Fruit fly (Drosophila melanogaster) whole organism, embryonic: ENCODE data around the gene CG18545.

Source experiments
- Abd-B ChIP-seq: fragments of 200-800 bp; sonication (Bioruptor generic); optimal IDR thresholded peaks from 2 replicates; lab custom pipeline; 2018; ENCODE audit warnings: missing biosample characterization, mild to moderate bottlenecking, missing genetic modification characterization, moderate library complexity
- Asciz ChIP-seq: fragments of 200-800 bp; sonication (Bioruptor generic); optimal IDR thresholded peaks from 2 replicates; lab custom pipeline; 2017; ENCODE audit warnings: missing biosample characterization, mild to moderate bottlenecking, missing genetic modification characterization, missing genetic modification reagents
- Awh ChIP-seq: fragments of 200-800 bp; sonication (Bioruptor generic); IDR thresholded peaks from 2 replicates; pipeline ENCODE4, ENCODE4 v1.3.6; 2022; ENCODE audit warnings: missing biosample characterization, missing genetic modification characterization
- Bgb ChIP-seq: fragments of 200-800 bp; sonication (Bioruptor generic); IDR thresholded peaks from 2 replicates; pipeline ENCODE4 v1.3.6; 2022; ENCODE audit warnings: missing biosample characterization, missing genetic modification characterization; ENCODE audit not compliant: partially characterized antibody
- C15 ChIP-seq: fragments of 200-800 bp; sonication (Bioruptor generic); IDR thresholded peaks from 3 replicates; pipeline ENCODE4 v1.3.6; 2022; ENCODE audit warnings: missing biosample characterization, missing genetic modification characterization
- CG10366 ChIP-seq: fragments of 200-800 bp; sonication (Bioruptor generic); IDR thresholded peaks from 2 replicates; pipeline ENCODE4 v1.3.6; 2022; ENCODE audit warnings: missing biosample characterization, missing genetic modification characterization
- CG11247 ChIP-seq: fragments of 200-800 bp; sonication (Bioruptor generic); IDR thresholded peaks from 2 replicates; pipeline ENCODE4 v1.3.6; 2022; ENCODE audit warnings: missing biosample characterization, missing genetic modification characterization
- CG12219 ChIP-seq: fragments of 200-800 bp; sonication (Bioruptor generic); optimal IDR thresholded peaks from 3 replicates; lab custom pipeline; 2018; ENCODE audit warnings: missing biosample characterization, mild to moderate bottlenecking, missing genetic modification characterization
- CG1647 ChIP-seq: fragments of 200-800 bp; sonication (Bioruptor generic); optimal IDR thresholded peaks from 3 replicates; lab custom pipeline; 2016; ENCODE audit warnings: missing biosample characterization, missing genetic modification characterization
- CG16815 ChIP-seq: fragments of 200-800 bp; sonication (Bioruptor generic); optimal IDR thresholded peaks from 3 replicates; lab custom pipeline; 2017; ENCODE audit warnings: missing biosample characterization, mild to moderate bottlenecking, missing genetic modification characterization
- CG17912 ChIP-seq: fragments of 200-800 bp; sonication (Bioruptor generic); optimal IDR thresholded peaks from 2 replicates; lab custom pipeline; 2018; ENCODE audit warnings: missing biosample characterization, mild to moderate bottlenecking, missing genetic modification characterization
- CG18476 ChIP-seq: fragments of 200-800 bp; sonication (Bioruptor generic); optimal IDR thresholded peaks from 2 replicates; lab custom pipeline; 2016; ENCODE audit warnings: missing biosample characterization, mild to moderate bottlenecking, missing genetic modification characterization
- CG18764 ChIP-seq: fragments of 200-800 bp; sonication (Bioruptor generic); optimal IDR thresholded peaks from 3 replicates; lab custom pipeline; 2016; ENCODE audit warnings: missing biosample characterization, missing genetic modification characterization
- CG2120 ChIP-seq: fragments of 200-800 bp; sonication (Bioruptor generic); optimal IDR thresholded peaks from 3 replicates; lab custom pipeline; 2016; ENCODE audit warnings: missing biosample characterization, missing genetic modification characterization
- CG3281 ChIP-seq: fragments of 200-800 bp; sonication (Bioruptor generic); optimal IDR thresholded peaks from 3 replicates; lab custom pipeline; 2017; ENCODE audit warnings: missing biosample characterization, mild to moderate bottlenecking, missing genetic modification characterization
- CG4360 ChIP-seq: fragments of 200-800 bp; sonication (Bioruptor generic); IDR thresholded peaks from 2 replicates; pipeline ENCODE4 v1.3.6; 2022; ENCODE audit warnings: missing biosample characterization, missing genetic modification characterization
- CG4707 ChIP-seq: fragments of 200-800 bp; sonication (Bioruptor generic); optimal IDR thresholded peaks from 2 replicates; lab custom pipeline; 2018; ENCODE audit warnings: missing biosample characterization, mild to moderate bottlenecking, missing genetic modification characterization, moderate library complexity
- CG7556 ChIP-seq: fragments of 200-800 bp; sonication (Bioruptor generic); optimal IDR thresholded peaks from 2 replicates; lab custom pipeline; 2017; ENCODE audit warnings: missing biosample characterization, mild to moderate bottlenecking, missing genetic modification characterization
- CG7987 ChIP-seq: fragments of 200-800 bp; sonication (Bioruptor generic); optimal IDR thresholded peaks from 2 replicates; lab custom pipeline; 2018; ENCODE audit warnings: missing biosample characterization, mild to moderate bottlenecking, missing genetic modification characterization, moderate library complexity
- CG9817 ChIP-seq: fragments of 200-800 bp; sonication (Bioruptor generic); optimal IDR thresholded peaks from 2 replicates; lab custom pipeline; 2018; ENCODE audit warnings: missing biosample characterization, mild to moderate bottlenecking, missing genetic modification characterization, moderate library complexity
- CG9932 ChIP-seq: fragments of 200-800 bp; sonication (Bioruptor generic); IDR thresholded peaks from 2 replicates; pipeline ENCODE4 v1.3.6; 2022; ENCODE audit warnings: missing biosample characterization, missing genetic modification characterization
- Dip3 ChIP-seq: fragments of 200-800 bp; sonication (Bioruptor generic); optimal IDR thresholded peaks from 3 replicates; lab custom pipeline; 2016; ENCODE audit warnings: missing biosample characterization, missing genetic modification characterization
- Doc3 ChIP-seq: fragments of 200-800 bp; sonication (Bioruptor generic); IDR thresholded peaks from 3 replicates; pipeline ENCODE4 v1.3.6; 2022; ENCODE audit warnings: missing biosample characterization, missing genetic modification characterization; ENCODE audit not compliant: partially characterized antibody
- Drgx ChIP-seq: fragments of 200-800 bp; sonication (Bioruptor generic); IDR thresholded peaks from 2 replicates; pipeline ENCODE4 v1.3.6; 2022; ENCODE audit warnings: missing biosample characterization, missing genetic modification characterization
- Hand ChIP-seq: fragments of 200-800 bp; sonication (Bioruptor generic); optimal IDR thresholded peaks from 2 replicates; lab custom pipeline; 2017; ENCODE audit warnings: mild to moderate bottlenecking, missing biosample characterization, missing genetic modification reagents, missing genetic modification characterization
- Hmr ChIP-seq: fragments of 200-800 bp; sonication (Bioruptor generic); optimal IDR thresholded peaks from 3 replicates; lab custom pipeline; 2017; ENCODE audit warnings: mild to moderate bottlenecking, missing biosample characterization, missing genetic modification reagents, missing genetic modification characterization
- Hr51 ChIP-seq, 2 experiments: fragments of 200-800 bp; sonication (Bioruptor generic); optimal IDR thresholded peaks; 2 replicates in 1 of 2; 3 replicates in 1 of 2; lab custom pipeline; 2016 to 2018; ENCODE audit warnings: missing biosample characterization in 2 of 2, missing genetic modification characterization in 2 of 2, mild to moderate bottlenecking in 1 of 2, moderate library complexity in 1 of 2
- MTF-1 ChIP-seq: fragments of 200-800 bp; sonication (Bioruptor generic); optimal IDR thresholded peaks from 2 replicates; lab custom pipeline; 2018; ENCODE audit warnings: missing biosample characterization, mild to moderate bottlenecking, missing genetic modification characterization, borderline replicate concordance
- Med ChIP-seq: fragments of 200-800 bp; sonication (Bioruptor generic); peaks from one replicate; lab custom pipeline; 2016; ENCODE audit warnings: missing biosample characterization, missing genetic modification characterization, mild to moderate bottlenecking, inconsistent platforms, moderate library complexity
- Mes4 ChIP-seq: fragments of 200-800 bp; sonication (Bioruptor generic); optimal IDR thresholded peaks from 2 replicates; lab custom pipeline; 2016; ENCODE audit warnings: missing biosample characterization, missing genetic modification characterization
- Myb ChIP-seq: fragments of 200-800 bp; sonication (Bioruptor generic); optimal IDR thresholded peaks from 2 replicates; lab custom pipeline; 2016; ENCODE audit warnings: missing biosample characterization, missing genetic modification characterization
- NK7.1 ChIP-seq: fragments of 200-800 bp; sonication (Bioruptor generic); optimal IDR thresholded peaks from 3 replicates; lab custom pipeline; 2016; ENCODE audit warnings: missing biosample characterization, missing genetic modification characterization
- Poxn ChIP-seq: fragments of 200-800 bp; sonication (Bioruptor generic); IDR thresholded peaks from 2 replicates; pipeline ENCODE4 v1.3.6; 2022; ENCODE audit warnings: missing biosample characterization, missing genetic modification characterization
- Tbp ChIP-seq: fragments of >200 bp; optimal IDR thresholded peaks from 2 replicates; lab custom pipeline; 2018; ENCODE audit warnings: missing biosample characterization, missing genetic modification characterization
- ac ChIP-seq: fragments of 200-800 bp; sonication (Bioruptor generic); optimal IDR thresholded peaks from 3 replicates; lab custom pipeline; 2017; ENCODE audit warnings: missing biosample characterization, mild to moderate bottlenecking, missing genetic modification characterization
- bowl ChIP-seq: fragments of 200-800 bp; sonication (Bioruptor generic); IDR thresholded peaks from 2 replicates; pipeline ENCODE4 v1.3.6; 2022; ENCODE audit warnings: missing biosample characterization, missing genetic modification characterization
- corto ChIP-seq: fragments of 200-800 bp; sonication (Bioruptor generic); optimal IDR thresholded peaks from 2 replicates; lab custom pipeline; 2016; ENCODE audit warnings: missing biosample characterization, mild to moderate bottlenecking, missing genetic modification characterization, moderate library complexity
- dimm ChIP-seq: fragments of 200-800 bp; sonication (Bioruptor generic); IDR thresholded peaks from 2 replicates; pipeline ENCODE4 v1.3.6; 2022; ENCODE audit warnings: missing biosample characterization, missing genetic modification characterization
- eve ChIP-seq, 2 experiments: fragments of >200 bp; optimal IDR thresholded peaks; 2 replicates each; lab custom pipeline; 2017; ENCODE audit warnings: missing biosample characterization in 2 of 2, missing genetic modification characterization in 2 of 2
- ftz-f1 ChIP-seq: fragments of 200-800 bp; sonication (Bioruptor generic); optimal IDR thresholded peaks from 2 replicates; lab custom pipeline; 2016; ENCODE audit warnings: missing biosample characterization, missing genetic modification characterization
- hkb ChIP-seq, 2 experiments: fragments of 200-800 bp in 1 of 2; fragments of >200 bp in 1 of 2; sonication (Bioruptor generic) in 1 of 2; IDR thresholded peaks in 1 of 2; optimal IDR thresholded peaks in 1 of 2; 2 replicates each; pipeline versions ENCODE4 v1.3.6 to Lab custom; 2017 to 2022; ENCODE audit warnings: missing biosample characterization in 1 of 2, missing genetic modification characterization in 1 of 2
- nom ChIP-seq: fragments of 200-800 bp; sonication (Bioruptor generic); optimal IDR thresholded peaks from 2 replicates; lab custom pipeline; 2017; ENCODE audit warnings: missing biosample characterization, missing genetic modification characterization, mild to moderate bottlenecking, moderate library complexity, missing genetic modification reagents
- otp ChIP-seq: fragments of 200-800 bp; sonication (Bioruptor generic); IDR thresholded peaks from 3 replicates; pipeline ENCODE4, ENCODE4 v1.3.6; 2022; ENCODE audit warnings: missing biosample characterization, missing genetic modification characterization
- pzg ChIP-seq: fragments of 200-800 bp; sonication (Bioruptor generic); optimal IDR thresholded peaks from 3 replicates; lab custom pipeline; 2018; ENCODE audit warnings: missing biosample characterization, mild to moderate bottlenecking, missing genetic modification characterization, moderate library complexity
- sens ChIP-seq: fragments of 200-800 bp; sonication (Bioruptor generic); peaks from one replicate; lab custom pipeline; 2016; ENCODE audit warnings: missing biosample characterization, missing genetic modification characterization
- slbo ChIP-seq: fragments of 200-800 bp; sonication (Bioruptor generic); IDR thresholded peaks from 2 replicates; pipeline ENCODE4 v1.3.6; 2022; ENCODE audit warnings: missing biosample characterization, missing genetic modification characterization
- tio ChIP-seq: fragments of 200-800 bp; sonication (Bioruptor generic); optimal IDR thresholded peaks from 2 replicates; lab custom pipeline; 2017; ENCODE audit warnings: missing biosample characterization, missing genetic modification characterization, inconsistent platforms
- tll ChIP-seq, 2 experiments: fragments of 200-800 bp in 1 of 2; fragments of >200 bp in 1 of 2; sonication (Bioruptor generic) in 1 of 2; optimal IDR thresholded peaks; 2 replicates each; lab custom pipeline; 2017 to 2019; ENCODE audit warnings: missing biosample characterization in 2 of 2, missing genetic modification characterization in 2 of 2, mild to moderate bottlenecking in 1 of 2, moderate library complexity in 1 of 2
- usp ChIP-seq: fragments of >200 bp; optimal IDR thresholded peaks from 2 replicates; lab custom pipeline; 2017; ENCODE audit warnings: missing biosample characterization, missing genetic modification characterization
- zen ChIP-seq: fragments of 200-800 bp; sonication (Bioruptor generic); optimal IDR thresholded peaks from 3 replicates; lab custom pipeline; 2018; ENCODE audit warnings: missing biosample characterization, mild to moderate bottlenecking, missing genetic modification characterization, moderate library complexity
- zf30C ChIP-seq: fragments of 200-800 bp; sonication (Bioruptor generic); optimal IDR thresholded peaks from 3 replicates; lab custom pipeline; 2018; ENCODE audit warnings: missing biosample characterization, mild to moderate bottlenecking, missing genetic modification characterization

The CG18545 gene

DNA sequence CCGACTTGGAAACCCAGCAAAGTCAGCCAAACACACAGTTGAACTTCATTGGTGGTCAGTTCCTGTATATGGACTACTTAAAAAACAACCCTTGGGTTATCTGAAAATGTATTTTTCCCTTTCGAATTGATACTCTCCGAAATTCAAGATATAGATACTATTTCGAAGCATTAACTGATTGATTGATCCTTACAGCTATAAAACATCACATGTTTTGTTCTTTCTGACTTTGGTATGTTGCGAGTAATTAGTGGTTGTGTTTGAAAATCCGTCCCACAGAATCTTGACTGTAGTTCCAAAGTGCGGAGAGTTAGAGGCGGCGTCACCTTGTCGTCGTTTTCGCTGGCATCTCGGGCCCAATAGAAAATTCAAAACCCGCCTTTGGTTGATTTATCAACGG is 39.3 kb downstream of the CG18545 start (continued):
- TF ChIP-seq CG16815 (GFP tag; lab: Kevin White, UChicago) (no peak), Mes4 (GFP tag; lab: Kevin White, UChicago) (no peak), Bgb (GFP tag; lab: Robert Waterston, UW) (no peak), Awh (GFP tag; lab: Robert Waterston, UW) (no peak), NK7.1 (GFP tag; lab: Kevin White, UChicago) (no peak), tll (GFP tag; optimal IDR thresholded peaks at IDR 0.05; lab: Kevin White, UChicago) (no peak), Med (GFP tag; lab: Kevin White, UChicago) (no peak), Doc3 (GFP tag; lab: Robert Waterston, UW) (no peak), CG18764 (GFP tag; lab: Kevin White, UChicago) (no peak), nom (GFP tag; lab: Kevin White, UChicago) (no peak), CG9817 (tag; lab: Kevin White, UChicago) (no peak), Dip3 (no peak), tio (GFP tag; lab: Kevin White, UChicago) (no peak), MTF-1 (GFP tag; lab: Kevin White, UChicago) (no peak), CG11247 (GFP tag; lab: Robert Waterston, UW) (no peak), CG3281 (GFP tag; lab: Kevin White, UChicago) (peak; percentile 32), dimm (GFP tag; lab: Robert Waterston, UW) (no peak), CG9932 (GFP tag; lab: Robert Waterston, UW) (no peak), otp (GFP tag; lab: Robert Waterston, UW) (no peak), corto (no peak), ac (no peak), CG10366 (GFP tag; lab: Robert Waterston, UW) (no peak), CG12219 (no peak), Hand (GFP tag; lab: Kevin White, UChicago) (no peak), CG1647 (GFP tag; lab: Kevin White, UChicago) (no peak), Tbp (GFP tag; lab: Kevin White, UChicago) (no peak), CG4360 (GFP tag; lab: Robert Waterston, UW) (no peak), CG7987 (GFP tag; lab: Kevin White, UChicago) (no peak), zf30C (no peak), pzg (GFP tag; lab: Kevin White, UChicago) (no peak), usp (no peak), Drgx (GFP tag; lab: Robert Waterston, UW) (no peak), slbo (GFP tag; lab: Robert Waterston, UW) (no peak), Poxn (GFP tag; lab: Robert Waterston, UW) (no peak), Myb (GFP tag; lab: Kevin White, UChicago) (no peak), CG4707 (GFP tag; lab: Kevin White, UChicago) (no peak), CG17912 (no peak), CG7556 (GFP tag; lab: Kevin White, UChicago) (no peak), Hr51 (GFP tag; optimal IDR thresholded peaks at IDR 0.05; lab: Kevin White, UChicago) (peak in 1 of 2 experiments; percentile 18), zen (tag; lab: Kevin White, UChicago) (no peak), CG18476 (GFP tag; lab: Kevin White, UChicago) (no peak), C15 (GFP tag; lab: Robert Waterston, UW) (no peak), Hmr (no peak), Asciz (no peak), CG2120 (peak; percentile 70), hkb (optimal IDR thresholded peaks at IDR 0.05; lab: Kevin White, UChicago) (no peak), hkb (GFP tag; IDR thresholded peaks at IDR 0.05; lab: Robert Waterston, UW) (no peak), bowl (GFP tag; lab: Robert Waterston, UW) (no peak), eve (GFP tag; optimal IDR thresholded peaks at IDR 0.05; lab: Kevin White, UChicago) (no peak), ftz-f1 (GFP tag; lab: Kevin White, UChicago) (no peak), Abd-B (no peak), sens (GFP tag; lab: Kevin White, UChicago) (peak; percentile 64)
